Fruit fly (Drosophila melanogaster): Measurements from ENCODE around the gene SPH93.
A peak's percentile ranks its signal among the peaks of the same experiment; 100 is the strongest.

SPH93 gene

DNA sequence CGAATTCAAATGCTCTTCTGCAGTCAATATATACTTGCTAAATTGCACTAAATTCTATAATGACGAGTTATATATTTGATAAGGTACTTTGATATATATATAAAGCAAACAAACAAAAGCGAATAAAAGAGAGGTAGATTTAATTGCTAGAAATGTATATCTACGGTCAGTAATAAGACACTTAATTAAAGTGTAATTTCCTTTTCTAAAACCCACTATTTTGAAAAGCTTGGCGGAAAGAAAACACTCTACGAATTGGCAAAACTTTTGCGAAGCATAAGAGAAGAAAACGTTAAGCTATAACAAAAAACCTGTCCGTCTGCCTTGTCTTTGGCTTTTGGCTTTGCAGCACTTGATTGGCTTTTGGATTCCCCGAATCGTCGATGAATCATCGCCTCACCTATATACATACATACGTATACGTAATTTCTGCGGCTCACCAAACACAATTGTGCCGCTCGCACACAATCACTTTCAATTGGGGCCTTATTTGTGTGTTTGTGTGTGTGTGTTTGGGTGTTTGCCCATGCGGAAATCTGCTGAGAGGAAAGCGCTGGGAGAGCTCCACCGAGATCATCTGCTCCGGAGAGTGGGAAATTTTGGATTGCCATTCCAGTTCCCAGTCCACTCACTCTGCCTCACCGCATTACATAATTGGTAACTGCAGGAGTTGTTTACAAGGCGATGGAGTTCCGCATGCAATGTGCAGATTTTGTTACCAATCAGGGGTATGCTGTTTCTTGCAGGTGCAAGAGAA is 24.9 kb downstream of the SPH93 start:
- TF ChIP-seq CG17801 (GFP tag; optimal IDR thresholded peaks at IDR 0.05; ENCODE audit: partially characterized antibody): no peak

- peak; percentile 21 for TF ChIP-seq CG17801 (GFP tag; optimal IDR thresholded peaks at IDR 0.05; ENCODE audit: partially characterized antibody)
Observed at dm6 chr2L:17429788-17430587, 25.7 kb downstream of the SPH93 start.

DNA sequence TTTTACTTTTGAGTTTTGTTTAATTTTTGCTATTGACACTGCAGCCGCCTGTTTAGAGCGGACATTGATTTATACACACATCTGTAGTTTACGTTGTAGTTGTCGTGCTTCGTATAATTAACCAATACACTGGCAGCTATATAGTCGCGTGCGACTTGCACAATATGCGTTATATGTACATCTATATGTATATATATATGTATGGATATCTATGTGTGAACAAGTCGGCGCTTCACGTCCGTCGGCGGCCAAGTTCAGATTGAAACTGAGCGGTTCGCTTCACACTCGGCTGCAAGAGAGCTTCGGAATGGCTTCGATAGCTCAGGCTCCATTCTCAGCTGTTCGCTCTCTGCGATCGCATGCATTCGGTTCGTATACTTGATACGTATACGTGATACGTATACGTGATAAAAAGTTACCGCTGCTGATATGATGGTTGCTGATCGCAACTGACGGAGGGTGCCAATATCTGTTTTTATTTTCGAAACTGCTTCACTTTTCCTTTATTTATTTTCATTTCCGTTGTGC is 27.7 kb downstream of the SPH93 start:
- TF ChIP-seq CG17801 (GFP tag; optimal IDR thresholded peaks at IDR 0.05; ENCODE audit: partially characterized antibody): peak; percentile 48

dm6 chr2L:17427187-17427586 is 28.5 kb downstream of the SPH93 start:
- no peak for TF ChIP-seq CG17801 (GFP tag; optimal IDR thresholded peaks at IDR 0.05; ENCODE audit: partially characterized antibody)

DNA sequence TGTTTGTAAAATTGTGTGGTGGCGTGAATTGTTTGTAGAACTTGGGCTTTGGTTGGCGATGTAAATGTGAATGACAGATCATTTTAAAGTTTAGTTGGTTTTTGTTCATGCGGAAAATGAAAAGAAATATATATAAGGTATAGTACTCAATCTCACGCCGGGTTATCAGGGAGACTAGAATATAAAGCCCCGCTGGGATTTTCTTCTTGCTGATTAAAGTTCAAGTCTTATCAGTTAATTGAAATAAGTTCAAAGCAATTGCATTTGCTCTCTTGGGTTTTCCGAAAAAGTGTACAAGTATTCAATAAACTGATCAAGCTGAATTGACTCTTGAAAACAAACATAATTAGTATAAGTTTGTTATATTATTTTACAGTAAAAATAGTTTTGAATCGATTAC is 30.3 kb downstream of the SPH93 start:
- TF ChIP-seq CG17801 (GFP tag; optimal IDR thresholded peaks at IDR 0.05; ENCODE audit: partially characterized antibody): no peak

- TF ChIP-seq CG17801 (GFP tag; optimal IDR thresholded peaks at IDR 0.05; ENCODE audit: partially characterized antibody): no peak
Observed at dm6 chr2L:17425005-17425404, 30.7 kb downstream of the SPH93 start.

dm6 chr2L:17422089-17422488 is 33.6 kb downstream of the SPH93 start:
- no peak for TF ChIP-seq CG17801 (GFP tag; optimal IDR thresholded peaks at IDR 0.05; ENCODE audit: partially characterized antibody)

- no peak for TF ChIP-seq CG17801 (GFP tag; optimal IDR thresholded peaks at IDR 0.05; ENCODE audit: partially characterized antibody)
Observed at dm6 chr2L:17421366-17421765, 34.4 kb downstream of the SPH93 start.

DNA sequence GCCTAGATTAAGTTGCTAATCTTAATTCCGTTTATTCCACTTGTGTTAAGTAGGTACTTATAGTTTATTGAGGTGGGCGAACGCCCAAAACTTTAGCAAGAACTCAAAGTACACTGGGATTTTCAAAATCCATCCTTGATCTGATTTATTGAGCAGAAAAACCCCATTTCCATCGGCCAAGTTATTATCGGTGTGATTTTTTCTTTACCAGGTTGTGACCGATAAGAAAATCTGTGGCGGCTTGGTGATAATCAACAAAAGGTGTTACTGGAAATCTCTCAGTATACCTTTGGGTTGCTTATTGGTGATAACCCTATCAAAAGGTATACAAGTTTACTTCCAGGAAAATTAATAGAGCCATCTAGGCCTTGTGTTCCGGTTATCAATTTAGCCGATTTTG is 35.3 kb downstream of the SPH93 start:
- no peak for TF ChIP-seq CG17801 (GFP tag; optimal IDR thresholded peaks at IDR 0.05; ENCODE audit: partially characterized antibody)

DNA sequence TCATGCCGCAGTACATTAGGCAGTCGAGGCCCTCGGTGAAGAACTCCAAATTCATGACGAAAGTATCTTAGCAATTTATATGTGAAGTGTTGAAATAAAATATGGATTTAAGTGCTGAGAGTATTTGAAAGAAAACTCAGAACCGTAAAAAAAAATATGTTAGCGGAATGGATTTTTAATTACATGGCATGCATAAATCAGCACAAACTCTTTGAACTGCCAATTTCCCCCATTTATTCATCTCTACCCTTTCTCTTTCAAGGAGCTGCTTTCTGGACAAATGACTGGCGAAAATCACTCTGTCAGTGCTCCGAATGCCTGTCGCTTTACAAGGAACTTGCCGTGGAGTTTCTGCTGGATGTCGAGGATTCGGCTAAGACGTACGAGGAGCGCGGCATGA is 43.2 kb downstream of the SPH93 start, which contains the start of gene Rsph9:
Gene Rsph9 (minus strand): TSS at position 101 of the 400 bp plus-strand sequence.
- TF ChIP-seq CG17801 (GFP tag; optimal IDR thresholded peaks at IDR 0.05; ENCODE audit: partially characterized antibody): no peak

dm6 chr2L:17410358-17410757 is 45.4 kb downstream of the SPH93 start, which contains the start of the genes Polr2J and CG15141:
TSS of gene Polr2J (minus strand) at chr2L:17410406.
TSS of gene CG15141 (plus strand) at chr2L:17410641.
- peak; percentile 84 for TF ChIP-seq CG17801 (GFP tag; optimal IDR thresholded peaks at IDR 0.05; ENCODE audit: partially characterized antibody)
